Worm (Caenorhabditis elegans) whole organism, L3 larva: ENCODE results near the gene gplb-1.

Experiments
- ZK546.5 ChIP-seq: sonication (generic microtip); optimal IDR thresholded peaks from 2 replicates; lab custom pipeline; 2017; ENCODE audit warnings: missing biosample characterization, missing genetic modification characterization
- aly-2 ChIP-seq: fragments of 150-350 bp; optimal IDR thresholded peaks from 2 replicates; lab custom pipeline; 2014; ENCODE audit warnings: missing biosample characterization, missing genetic modification characterization
- ama-1 ChIP-seq: fragments of 150-350 bp; optimal IDR thresholded peaks from 2 replicates; lab custom pipeline; 2018
- ceh-28 ChIP-seq: fragments of 150-350 bp; optimal IDR thresholded peaks from 2 replicates; lab custom pipeline; 2014; ENCODE audit warnings: missing biosample characterization, missing genetic modification reagents, missing genetic modification characterization
- egl-5 ChIP-seq: fragments of 150-350 bp; optimal IDR thresholded peaks from 2 replicates; lab custom pipeline; 2017; ENCODE audit warnings: missing biosample characterization, missing genetic modification reagents, missing genetic modification characterization, inconsistent platforms
- elt-1 ChIP-seq: fragments of 150-350 bp; optimal IDR thresholded peaks from 2 replicates; lab custom pipeline; 2014; ENCODE audit warnings: missing biosample characterization, missing genetic modification characterization
- elt-2 ChIP-seq: sonication (generic microtip); optimal IDR thresholded peaks from 2 replicates; lab custom pipeline; 2016; ENCODE audit warnings: missing genetic modification reagents, mild to moderate bottlenecking, missing genetic modification characterization, missing compliant biosample characterization
- elt-3 ChIP-seq, 3 experiments: fragments of 150-350 bp in 1 of 3; sonication (generic microtip) in 2 of 3; optimal IDR thresholded peaks; 2 replicates in 2 of 3; 4 replicates in 1 of 3; lab custom pipeline; 2014 to 2017; ENCODE audit warnings: missing biosample characterization in 3 of 3, missing genetic modification characterization in 3 of 3
- fkh-10 ChIP-seq: sonication (generic microtip); optimal IDR thresholded peaks from 2 replicates; lab custom pipeline; 2017; ENCODE audit warnings: missing biosample characterization, missing genetic modification reagents, missing genetic modification characterization
- fos-1 ChIP-seq: fragments of 150-350 bp; optimal IDR thresholded peaks from 2 replicates; lab custom pipeline; 2014; ENCODE audit warnings: missing biosample characterization, missing genetic modification characterization
- hmg-11 ChIP-seq: sonication (generic microtip); optimal IDR thresholded peaks from 2 replicates; lab custom pipeline; 2016; ENCODE audit warnings: missing genetic modification characterization, missing compliant biosample characterization
- jun-1 ChIP-seq: fragments of 150-350 bp; optimal IDR thresholded peaks from 2 replicates; lab custom pipeline; 2014; ENCODE audit warnings: missing biosample characterization, missing genetic modification reagents, missing genetic modification characterization
- mml-1 ChIP-seq: fragments of 150-350 bp; sonication (generic microtip); optimal IDR thresholded peaks from 3 replicates; lab custom pipeline; 2014; ENCODE audit warnings: missing biosample characterization, missing genetic modification characterization
- nfya-1 ChIP-seq: sonication (generic microtip); optimal IDR thresholded peaks from 2 replicates; lab custom pipeline; 2017; ENCODE audit warnings: missing genetic modification characterization, mild to moderate bottlenecking, missing compliant biosample characterization, antibody characterized with exemption, moderate library complexity; ENCODE audit not compliant: insufficient read depth
- nhr-11 ChIP-seq: fragments of 150-350 bp; optimal IDR thresholded peaks from 2 replicates; lab custom pipeline; 2014; ENCODE audit warnings: missing biosample characterization, missing genetic modification characterization
- nhr-12 ChIP-seq: fragments of 150-350 bp; optimal IDR thresholded peaks from 2 replicates; lab custom pipeline; 2014; ENCODE audit warnings: missing biosample characterization, missing genetic modification characterization
- nhr-23 ChIP-seq: fragments of 150-350 bp; optimal IDR thresholded peaks from 2 replicates; lab custom pipeline; 2014; ENCODE audit warnings: missing biosample characterization, missing genetic modification reagents, missing genetic modification characterization
- nhr-237 ChIP-seq: fragments of 150-350 bp; optimal IDR thresholded peaks from 2 replicates; lab custom pipeline; 2014; ENCODE audit warnings: missing biosample characterization, missing genetic modification characterization
- nhr-25 ChIP-seq: sonication (generic microtip); optimal IDR thresholded peaks from 2 replicates; lab custom pipeline; 2017; ENCODE audit warnings: missing biosample characterization, missing genetic modification characterization
- nhr-43 ChIP-seq: sonication (generic microtip); optimal IDR thresholded peaks from 2 replicates; lab custom pipeline; 2016; ENCODE audit warnings: mild to moderate bottlenecking, missing genetic modification characterization, missing compliant biosample characterization; ENCODE audit not compliant: poor library complexity, severe bottlenecking
- pha-4 ChIP-seq: fragments of 150-350 bp; optimal IDR thresholded peaks from 2 replicates; lab custom pipeline; 2014; ENCODE audit warnings: missing biosample characterization, missing genetic modification reagents, missing genetic modification characterization
- pqm-1 ChIP-seq: fragments of 150-350 bp; optimal IDR thresholded peaks from 2 replicates; lab custom pipeline; 2017; ENCODE audit warnings: missing biosample characterization, missing genetic modification characterization, inconsistent platforms
- snpc-4 ChIP-seq: fragments of 150-350 bp; optimal IDR thresholded peaks from 2 replicates; lab custom pipeline; 2014; ENCODE audit warnings: missing biosample characterization, missing genetic modification characterization
- tbx-2 ChIP-seq: sonication (generic microtip); optimal IDR thresholded peaks from 2 replicates; lab custom pipeline; 2016; ENCODE audit warnings: mild to moderate bottlenecking, missing genetic modification characterization, missing compliant biosample characterization
- unc-39 ChIP-seq: sonication (generic microtip); optimal IDR thresholded peaks from 4 replicates; lab custom pipeline; 2017; ENCODE audit warnings: missing biosample characterization, missing genetic modification characterization
- ztf-11 ChIP-seq: fragments of 150-350 bp; optimal IDR thresholded peaks from 2 replicates; lab custom pipeline; 2014; ENCODE audit warnings: missing biosample characterization, missing genetic modification characterization
- ztf-4 ChIP-seq: fragments of 150-350 bp; optimal IDR thresholded peaks from 2 replicates; lab custom pipeline; 2014; ENCODE audit warnings: missing biosample characterization, missing genetic modification characterization

Gene gplb-1

DNA sequence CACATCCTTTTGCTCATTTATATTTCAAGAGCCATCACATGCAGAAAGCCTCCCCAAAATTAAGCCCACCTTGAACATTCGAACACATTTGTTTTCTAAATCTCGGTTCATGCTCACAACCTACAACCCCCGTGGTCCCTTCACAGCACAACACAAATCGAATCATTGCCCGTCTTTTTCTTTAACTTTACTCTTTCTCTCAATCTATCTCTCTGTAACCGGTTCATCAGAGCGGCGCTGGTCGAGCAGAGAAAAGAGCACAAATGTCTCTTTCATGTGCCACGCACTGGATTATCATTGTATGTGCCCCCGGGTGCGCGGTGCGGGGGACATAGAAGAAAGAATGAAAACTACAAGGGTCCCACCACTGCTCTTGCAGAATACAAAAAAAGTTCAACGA lies 35.8 kb downstream of the gplb-1 start:
- TF ChIP-seq ztf-11 (no peak), fkh-10 (GFP tag; lab: Kevin White, UChicago) (peak; percentile 25)
- TF ChIP-seq, all 47 proteins: peak for 1

DNA sequence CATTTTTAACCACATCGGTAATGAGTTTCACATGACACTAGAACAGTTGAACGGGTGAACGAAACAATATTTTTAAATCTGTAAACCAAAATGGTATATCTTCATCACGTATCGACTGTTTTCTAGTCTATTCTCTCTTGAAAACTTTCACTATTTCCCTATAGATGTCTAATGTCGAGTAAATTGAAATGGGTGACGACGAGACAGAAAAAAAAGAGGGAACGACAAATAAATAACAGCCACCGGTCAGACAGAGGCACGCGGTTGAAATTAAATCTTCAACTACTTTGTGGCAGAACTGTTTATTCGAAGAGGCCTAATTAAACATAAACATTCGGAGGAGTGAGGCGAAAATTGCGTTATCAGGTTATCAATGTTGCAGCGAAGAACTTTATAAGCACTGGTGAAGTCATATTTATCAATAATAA lies 36.6 kb downstream of the gplb-1 start:
- TF ChIP-seq nhr-25: peak; percentile 23
- peak; percentile 69 for TF ChIP-seq pha-4 (tag; lab: Kevin White, UChicago)
- TF ChIP-seq tbx-2 (tag; lab: Kevin White, UChicago): no peak
- peak; percentile 50 for TF ChIP-seq pqm-1 (tag; lab: Kevin White, UChicago)
- peak; percentile 83 for TF ChIP-seq elt-2 (tag; lab: Kevin White, UChicago)
- TF ChIP-seq aly-2 (tag; lab: Kevin White, UChicago): no peak
- TF ChIP-seq ceh-28: no peak
- no peak for TF ChIP-seq ztf-11
- no peak for TF ChIP-seq nhr-43 (tag; lab: Kevin White, UChicago)
- no peak for TF ChIP-seq ztf-4 (tag; lab: Kevin White, UChicago)
- no peak for TF ChIP-seq ama-1 (lab: Kevin White, UChicago)
- TF ChIP-seq nhr-11 (tag; lab: Kevin White, UChicago): no peak
- TF ChIP-seq nhr-23: peak; percentile 1

DNA sequence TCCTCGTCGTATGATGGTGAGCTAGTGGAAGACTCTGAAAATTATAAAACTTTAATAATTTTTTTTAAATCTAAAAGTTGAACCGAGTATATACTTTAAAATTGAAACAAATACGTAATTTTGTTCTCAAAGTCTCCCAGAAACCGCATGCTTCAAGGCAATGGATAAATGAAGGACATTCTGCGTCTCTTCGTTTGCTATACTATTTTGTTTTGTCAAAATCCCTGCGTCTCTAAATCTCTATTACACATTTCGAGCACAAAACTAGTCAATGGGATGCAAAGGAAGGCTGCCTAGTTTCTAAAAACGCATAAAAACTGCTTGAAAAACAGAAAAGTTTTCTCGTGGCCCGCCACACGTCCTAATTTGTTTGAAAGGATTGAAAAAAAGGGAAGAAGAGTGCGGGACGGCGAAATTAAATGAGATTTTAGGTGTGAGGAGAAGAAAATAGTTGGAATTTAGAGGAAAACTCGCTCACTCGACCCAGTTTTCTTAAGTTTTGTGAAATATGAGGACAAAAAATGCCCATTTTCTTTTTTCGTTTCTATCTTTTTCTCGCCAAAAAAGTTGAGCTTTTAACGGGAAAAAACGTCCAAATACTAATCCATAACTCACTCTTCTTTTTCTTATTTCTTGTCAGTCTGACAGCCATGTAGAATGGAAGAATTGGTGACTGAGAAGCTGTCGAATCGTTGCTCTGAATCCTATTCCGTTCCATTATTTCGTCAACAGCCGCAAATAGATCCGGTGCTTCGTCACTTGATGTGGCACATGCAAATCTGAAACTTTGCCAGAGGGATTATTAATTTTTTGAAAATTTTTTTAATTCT lies 42.2 kb downstream of the gplb-1 start:
- TF ChIP-seq egl-5 (tag; lab: Kevin White, UChicago) (peak; percentile 54), hmg-11 (tag; lab: Kevin White, UChicago) (peak; percentile 54), ZK546.5 (no peak), nfya-1 (tag; lab: Kevin White, UChicago) (peak; percentile 44), ceh-28 (no peak), fos-1 (tag; lab: Kevin White, UChicago) (no peak), fkh-10 (GFP tag; lab: Kevin White, UChicago) (no peak), nhr-23 (no peak)

DNA sequence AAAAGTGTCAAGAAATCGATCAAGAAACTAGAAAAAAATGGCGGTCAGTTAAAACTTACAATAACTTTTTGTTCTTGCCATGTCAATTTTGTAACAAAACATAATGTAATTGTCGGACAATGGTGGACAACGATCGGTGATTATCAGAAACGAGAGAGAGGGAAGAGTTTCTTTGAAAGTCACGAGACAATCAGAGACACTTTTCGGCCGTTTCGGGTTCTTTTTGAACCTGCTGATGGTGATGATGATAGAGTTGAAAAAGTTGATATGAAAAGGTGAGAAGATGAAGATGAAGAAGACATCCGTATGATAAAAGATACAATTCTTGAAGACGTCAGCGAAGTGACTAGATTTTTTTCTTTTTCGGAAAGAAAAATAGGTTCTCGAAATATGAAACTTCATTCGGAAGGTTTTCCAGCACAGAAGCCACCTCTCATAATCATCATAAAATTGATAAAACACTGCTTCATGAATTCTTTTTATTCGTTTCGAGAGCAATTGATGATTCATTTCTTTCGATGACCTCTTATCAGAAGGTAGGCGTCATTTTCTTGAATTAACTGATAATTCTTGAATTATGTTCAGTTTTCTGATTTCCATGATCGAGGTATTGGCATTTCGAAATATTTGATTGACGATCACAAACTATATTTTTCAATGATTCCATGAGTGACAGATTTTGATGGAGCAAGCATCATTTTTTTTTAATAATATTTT lies 44.1 kb downstream of the gplb-1 start:
- no peak for TF ChIP-seq elt-1 (tag; lab: Kevin White, UChicago)
- peak; percentile 23 for TF ChIP-seq pqm-1 (tag; lab: Kevin White, UChicago)
- TF ChIP-seq nhr-237 (tag; lab: Kevin White, UChicago): no peak
- peak; percentile 55 for TF ChIP-seq nhr-43 (tag; lab: Kevin White, UChicago)
- TF ChIP-seq ama-1 (lab: Kevin White, UChicago): no peak
- no peak for TF ChIP-seq elt-3 (tag; optimal IDR thresholded peaks at IDR 0.05; lab: Kevin White, UChicago)
- no peak for TF ChIP-seq unc-39 (tag; lab: Kevin White, UChicago)
- TF ChIP-seq nhr-25: peak; percentile 3
- no peak for TF ChIP-seq nhr-12 (tag; lab: Kevin White, UChicago)
- TF ChIP-seq nhr-23: peak; percentile 37
- no peak for TF ChIP-seq snpc-4 (tag; lab: Kevin White, UChicago)
- no peak for TF ChIP-seq tbx-2 (tag; lab: Kevin White, UChicago)
- peak; percentile 7 for TF ChIP-seq jun-1
- TF ChIP-seq mml-1 (tag; lab: Kevin White, UChicago): no peak
- TF ChIP-seq elt-2 (tag; lab: Kevin White, UChicago): peak; percentile 75
- no peak for TF ChIP-seq ceh-28
- TF ChIP-seq, all 47 proteins: peak for 6

DNA sequence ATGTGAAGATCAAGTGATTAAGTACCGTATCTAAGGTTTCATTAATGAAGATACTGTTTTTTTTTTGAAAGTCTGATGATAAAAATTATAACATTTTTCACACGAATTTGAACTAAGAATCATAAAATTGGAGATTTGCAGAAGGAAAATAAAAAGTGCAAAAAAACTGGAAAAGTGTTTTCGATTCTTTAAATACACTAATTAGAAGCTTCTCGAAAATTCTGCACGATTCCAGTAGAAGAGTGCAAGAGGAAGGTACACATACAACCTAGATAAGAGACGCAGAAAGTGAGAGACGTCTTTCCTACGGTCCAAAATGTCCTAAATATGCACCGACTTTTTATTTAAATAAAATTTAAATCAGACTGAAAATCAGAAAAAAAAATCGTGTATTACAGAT lies 44.8 kb downstream of the gplb-1 start:
- TF ChIP-seq aly-2 (tag; lab: Kevin White, UChicago): no peak
- peak; percentile 14 for TF ChIP-seq pha-4 (tag; lab: Kevin White, UChicago)
- peak; percentile 37 for TF ChIP-seq nfya-1 (tag; lab: Kevin White, UChicago)
- no peak for TF ChIP-seq ceh-28
- TF ChIP-seq fkh-10 (GFP tag; lab: Kevin White, UChicago): no peak
- no peak for TF ChIP-seq ztf-11
